Worm (Caenorhabditis elegans) whole organism, mixed stage, embryonic: ENCODE results near the gene csn-4.

Source experiments
- M03D4.4 ChIP-seq: sonication (generic microtip); optimal IDR thresholded peaks from 2 replicates; lab custom pipeline; 2017; ENCODE audit warnings: mild to moderate bottlenecking, missing genetic modification characterization, missing compliant biosample characterization
- bed-3 ChIP-seq: fragments of 200-800 bp; sonication (Bioruptor generic); optimal IDR thresholded peaks from 3 replicates; lab custom pipeline; 2018; ENCODE audit warnings: mild to moderate bottlenecking, missing genetic modification characterization, moderate library complexity, missing compliant biosample characterization
- ceh-43 ChIP-seq: fragments of 200-800 bp; sonication (Bioruptor generic); optimal IDR thresholded peaks from 2 replicates; lab custom pipeline; 2018; ENCODE audit warnings: mild to moderate bottlenecking, missing genetic modification characterization, moderate library complexity, missing compliant biosample characterization
- ceh-83 ChIP-seq: fragments of 200-800 bp; sonication (Bioruptor generic); optimal IDR thresholded peaks from 2 replicates; lab custom pipeline; 2018; ENCODE audit warnings: mild to moderate bottlenecking, missing genetic modification characterization, missing compliant biosample characterization
- ces-1 ChIP-seq: fragments of 150-350 bp; optimal IDR thresholded peaks from 2 replicates; lab custom pipeline; 2014; ENCODE audit warnings: missing biosample characterization, missing genetic modification reagents, missing genetic modification characterization
- cnd-1 ChIP-seq: fragments of 200-800 bp; sonication (Bioruptor generic); optimal IDR thresholded peaks from 2 replicates; lab custom pipeline; 2018; ENCODE audit warnings: mild to moderate bottlenecking, missing genetic modification characterization, missing compliant biosample characterization
- drap-1 ChIP-seq: fragments of 200-800 bp; sonication (Bioruptor generic); optimal IDR thresholded peaks from 3 replicates; lab custom pipeline; 2018; ENCODE audit warnings: mild to moderate bottlenecking, missing genetic modification characterization, missing compliant biosample characterization
- elt-1 ChIP-seq: sonication (generic microtip); optimal IDR thresholded peaks from 2 replicates; lab custom pipeline; 2017; ENCODE audit warnings: missing genetic modification characterization, mild to moderate bottlenecking, missing compliant biosample characterization, antibody characterized with exemption, moderate library complexity, borderline replicate concordance; ENCODE audit not compliant: insufficient read depth
- flh-1 ChIP-seq: fragments of 200-800 bp; sonication (Bioruptor generic); optimal IDR thresholded peaks from 2 replicates; lab custom pipeline; 2018; ENCODE audit warnings: mild to moderate bottlenecking, missing genetic modification characterization, moderate library complexity, missing compliant biosample characterization
- ham-2 ChIP-seq: fragments of 200-800 bp; sonication (Bioruptor generic); optimal IDR thresholded peaks from 2 replicates; lab custom pipeline; 2018; ENCODE audit warnings: mild to moderate bottlenecking, missing genetic modification characterization, missing compliant biosample characterization
- hlh-1 ChIP-seq: fragments of 150-350 bp; optimal IDR thresholded peaks from 2 replicates; lab custom pipeline; 2014; ENCODE audit warnings: missing biosample characterization, missing genetic modification reagents, missing genetic modification characterization
- lin-13 ChIP-seq: fragments of 150-350 bp; optimal IDR thresholded peaks from 2 replicates; lab custom pipeline; 2014; ENCODE audit warnings: missing biosample characterization, missing genetic modification characterization
- lin-32 ChIP-seq: fragments of 200-800 bp; sonication (Bioruptor generic); optimal IDR thresholded peaks from 2 replicates; lab custom pipeline; 2018; ENCODE audit warnings: mild to moderate bottlenecking, missing genetic modification characterization, missing compliant biosample characterization
- lsy-2 ChIP-seq: fragments of 150-350 bp; optimal IDR thresholded peaks from 2 replicates; lab custom pipeline; 2014; ENCODE audit warnings: missing biosample characterization, missing genetic modification characterization
- mab-5 ChIP-seq: fragments of 150-350 bp; optimal IDR thresholded peaks from 2 replicates; lab custom pipeline; 2014; ENCODE audit warnings: missing biosample characterization, missing genetic modification characterization
- mep-1 ChIP-seq: fragments of 150-350 bp; optimal IDR thresholded peaks from 2 replicates; lab custom pipeline; 2017; ENCODE audit warnings: missing biosample characterization, missing genetic modification reagents, missing genetic modification characterization, inconsistent platforms
- mls-2 ChIP-seq: sonication (generic microtip); optimal IDR thresholded peaks from 2 replicates; lab custom pipeline; 2016; ENCODE audit warnings: mild to moderate bottlenecking, missing genetic modification characterization, moderate library complexity, missing compliant biosample characterization
- nhr-12 ChIP-seq: fragments of 150-350 bp; optimal IDR thresholded peaks from 2 replicates; lab custom pipeline; 2014; ENCODE audit warnings: missing biosample characterization, missing genetic modification characterization
- nhr-2 ChIP-seq: fragments of 150-350 bp; optimal IDR thresholded peaks from 2 replicates; lab custom pipeline; 2014; ENCODE audit warnings: missing biosample characterization, missing genetic modification characterization
- nhr-237 ChIP-seq: fragments of 150-350 bp; optimal IDR thresholded peaks from 2 replicates; lab custom pipeline; 2014; ENCODE audit warnings: missing biosample characterization, missing genetic modification characterization
- nhr-28 ChIP-seq: fragments of 150-350 bp; optimal IDR thresholded peaks from 2 replicates; lab custom pipeline; 2014; ENCODE audit warnings: missing biosample characterization, missing genetic modification characterization
- nhr-76 ChIP-seq: sonication (generic microtip); optimal IDR thresholded peaks from 2 replicates; lab custom pipeline; 2017; ENCODE audit warnings: missing biosample characterization, missing genetic modification characterization
- pha-4 ChIP-seq: fragments of 150-350 bp; optimal IDR thresholded peaks from 2 replicates; lab custom pipeline; 2018; ENCODE audit warnings: missing biosample characterization, missing genetic modification reagents, missing genetic modification characterization
- sem-2 ChIP-seq: fragments of 200-800 bp; sonication (Bioruptor generic); optimal IDR thresholded peaks from 2 replicates; lab custom pipeline; 2018; ENCODE audit warnings: mild to moderate bottlenecking, missing genetic modification characterization, missing compliant biosample characterization
- snpc-4 ChIP-seq: fragments of 150-350 bp; optimal IDR thresholded peaks from 2 replicates; lab custom pipeline; 2014; ENCODE audit warnings: missing biosample characterization, missing genetic modification characterization
- sptf-1 ChIP-seq: sonication (generic microtip); optimal IDR thresholded peaks from 2 replicates; lab custom pipeline; 2017; ENCODE audit warnings: mild to moderate bottlenecking, missing genetic modification characterization, moderate library complexity, missing compliant biosample characterization
- tbx-8 ChIP-seq: fragments of 200-800 bp; sonication (Bioruptor generic); optimal IDR thresholded peaks from 2 replicates; lab custom pipeline; 2018; ENCODE audit warnings: mild to moderate bottlenecking, missing genetic modification characterization, moderate library complexity, missing compliant biosample characterization
- unc-120 ChIP-seq: sonication (generic microtip); optimal IDR thresholded peaks from 2 replicates; lab custom pipeline; 2017; ENCODE audit warnings: missing genetic modification characterization, missing compliant biosample characterization; ENCODE audit not compliant: poor library complexity, severe bottlenecking
- unc-39 ChIP-seq: fragments of 150-350 bp; optimal IDR thresholded peaks from 2 replicates; lab custom pipeline; 2014; ENCODE audit warnings: missing biosample characterization, missing genetic modification characterization
- zip-8 ChIP-seq: fragments of 150-350 bp; optimal IDR thresholded peaks from 2 replicates; lab custom pipeline; 2014; ENCODE audit warnings: missing biosample characterization, missing genetic modification characterization
- ztf-11 ChIP-seq: fragments of 150-350 bp; optimal IDR thresholded peaks from 2 replicates; lab custom pipeline; 2014; ENCODE audit warnings: missing biosample characterization, missing genetic modification characterization

The csn-4 gene

ce11 chrIV:1086913-1087312 is at the start of gene csn-4:
Gene csn-4, minus strand, starts transcription at chrIV:1087013.
- TF ChIP-seq M03D4.4 (no peak), lsy-2 (tag; lab: Kevin White, UChicago) (no peak), nhr-237 (tag; lab: Kevin White, UChicago) (no peak), snpc-4 (tag; lab: Kevin White, UChicago) (no peak), hlh-1 (tag; lab: Kevin White, UChicago) (no peak), ceh-43 (GFP tag; lab: Kevin White, UChicago) (no peak), nhr-2 (tag; lab: Kevin White, UChicago) (no peak), nhr-28 (tag; lab: Kevin White, UChicago) (no peak), bed-3 (GFP tag; lab: Kevin White, UChicago) (no peak), ham-2 (no peak), lin-32 (GFP tag; lab: Kevin White, UChicago) (no peak), mls-2 (no peak), nhr-76 (tag; lab: Kevin White, UChicago) (no peak), ceh-83 (GFP tag; lab: Kevin White, UChicago) (no peak), nhr-12 (no peak)

DNA sequence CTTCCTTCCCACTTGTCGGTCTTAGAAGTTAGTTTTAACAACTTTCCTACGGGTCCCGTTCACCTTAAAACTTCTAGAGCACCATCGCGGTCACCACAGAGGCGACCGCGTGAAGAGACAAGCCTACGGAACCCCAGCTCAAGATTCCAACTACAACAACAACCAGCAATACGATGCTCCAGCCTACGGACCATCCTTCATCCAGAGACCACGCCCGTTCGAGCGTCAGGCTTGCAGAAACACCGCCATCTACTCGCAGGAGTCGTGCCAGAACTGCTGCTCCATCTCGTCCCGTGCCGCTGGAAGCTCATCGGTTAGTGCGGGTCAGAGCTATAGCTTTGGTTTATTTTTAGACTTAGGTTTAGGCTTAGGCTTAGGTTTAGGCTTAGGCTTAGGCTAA is 41.0 kb upstream of the csn-4 start:
- no peak for TF ChIP-seq elt-1 (tag; lab: Kevin White, UChicago)
- TF ChIP-seq unc-39 (tag; lab: Kevin White, UChicago), result no peak
- TF ChIP-seq tbx-8 (GFP tag; lab: Kevin White, UChicago), result no peak
- no peak for TF ChIP-seq pha-4 (tag; lab: Kevin White, UChicago)
- TF ChIP-seq ceh-43 (GFP tag; lab: Kevin White, UChicago), result no peak
- TF ChIP-seq ceh-83 (GFP tag; lab: Kevin White, UChicago), result no peak
- no peak for TF ChIP-seq nhr-76 (tag; lab: Kevin White, UChicago)
- TF ChIP-seq ces-1 (GFP tag; lab: Kevin White, UChicago), result no peak
- no peak for TF ChIP-seq M03D4.4
- TF ChIP-seq bed-3 (GFP tag; lab: Kevin White, UChicago), result no peak
- TF ChIP-seq hlh-1 (tag; lab: Kevin White, UChicago), result no peak
- no peak for TF ChIP-seq cnd-1 (tag; lab: Kevin White, UChicago)
- no peak for TF ChIP-seq zip-8 (tag; lab: Kevin White, UChicago)
- TF ChIP-seq snpc-4 (tag; lab: Kevin White, UChicago), result no peak

DNA sequence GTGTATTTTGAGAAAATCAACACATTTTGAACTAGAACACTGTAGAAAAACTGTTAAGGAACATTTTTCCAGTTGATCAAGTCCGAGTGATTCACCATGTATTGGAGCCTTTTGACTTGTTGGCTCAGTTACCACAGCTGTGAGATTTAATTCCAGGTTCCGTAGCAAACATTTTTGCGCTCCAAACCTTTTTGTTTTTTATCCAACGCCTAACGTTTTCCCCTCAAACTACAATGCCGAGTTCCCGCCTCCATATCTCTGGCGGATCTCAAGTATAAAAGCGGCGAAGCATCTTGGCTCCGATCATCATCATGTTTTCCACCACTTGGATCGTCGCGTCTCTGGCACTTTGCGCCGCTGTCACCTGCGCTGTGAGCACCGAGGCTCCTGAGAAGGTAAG is 39.7 kb upstream of the csn-4 start, which contains the start of gene perm-2:
Gene perm-2 (plus strand): TSS at position 301 of the 400 bp plus-strand sequence.
- TF ChIP-seq sem-2 (no peak), zip-8 (tag; lab: Kevin White, UChicago) (no peak), nhr-237 (tag; lab: Kevin White, UChicago) (no peak), sptf-1 (tag; lab: Kevin White, UChicago) (no peak), lin-32 (GFP tag; lab: Kevin White, UChicago) (no peak), M03D4.4 (no peak), mab-5 (no peak), unc-39 (tag; lab: Kevin White, UChicago) (no peak), lin-13 (no peak), pha-4 (tag; lab: Kevin White, UChicago) (no peak), snpc-4 (tag; lab: Kevin White, UChicago) (no peak), unc-120 (tag; lab: Kevin White, UChicago) (no peak), tbx-8 (GFP tag; lab: Kevin White, UChicago) (no peak), ces-1 (GFP tag; lab: Kevin White, UChicago) (no peak), drap-1 (GFP tag; lab: Kevin White, UChicago) (no peak), nhr-12 (no peak), cnd-1 (tag; lab: Kevin White, UChicago) (no peak), ceh-83 (GFP tag; lab: Kevin White, UChicago) (no peak), nhr-28 (tag; lab: Kevin White, UChicago) (no peak)

- TF ChIP-seq nhr-237 (tag; lab: Kevin White, UChicago) (no peak), nhr-12 (no peak), cnd-1 (tag; lab: Kevin White, UChicago) (no peak), unc-39 (tag; lab: Kevin White, UChicago) (no peak), ces-1 (GFP tag; lab: Kevin White, UChicago) (no peak), ham-2 (no peak), mab-5 (no peak), mls-2 (no peak), drap-1 (GFP tag; lab: Kevin White, UChicago) (no peak), nhr-28 (tag; lab: Kevin White, UChicago) (no peak), ztf-11 (no peak), elt-1 (tag; lab: Kevin White, UChicago) (no peak), zip-8 (tag; lab: Kevin White, UChicago) (no peak), lin-13 (no peak), mep-1 (no peak), flh-1 (no peak), sem-2 (no peak), tbx-8 (GFP tag; lab: Kevin White, UChicago) (no peak), unc-120 (tag; lab: Kevin White, UChicago) (no peak)
Observed at ce11 chrIV:1124741-1125140, 37.9 kb upstream of the csn-4 start, which contains the start of gene perm-4. Gene perm-4, minus strand, starts transcription at chrIV:1125107.
